Fruit fly (Drosophila melanogaster): ENCODE data around the gene Ubc7.

DNA sequence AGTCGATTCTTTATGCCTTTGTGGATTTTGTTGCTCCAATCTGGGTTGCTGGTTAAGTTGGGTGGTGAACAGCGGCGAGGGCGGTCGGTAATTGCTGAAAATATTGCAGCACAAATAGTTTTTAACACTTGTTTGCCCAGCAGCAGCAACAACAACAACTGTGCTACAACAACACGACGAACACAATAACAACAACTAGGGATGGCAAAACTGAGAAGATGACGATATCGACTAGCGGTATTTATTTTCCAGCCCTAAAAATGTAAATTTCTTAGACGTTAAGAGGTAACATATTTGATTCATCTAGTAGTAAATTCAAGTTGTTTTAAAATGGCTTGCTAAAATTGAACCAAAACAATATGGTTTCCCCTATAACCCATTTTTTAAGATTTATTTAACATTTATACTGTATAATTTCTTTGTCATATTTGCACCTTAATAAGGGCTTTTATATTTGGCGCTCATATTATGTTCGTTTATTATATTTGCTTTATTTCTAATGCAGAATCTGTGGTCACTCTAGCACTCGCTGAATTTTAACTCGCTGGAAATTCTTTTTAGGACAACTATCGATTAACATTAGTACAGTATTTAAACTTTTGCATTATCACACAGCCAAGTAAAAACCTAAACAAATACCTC lies 5.0 kb downstream of the Ubc7 start:
- no peak for TF ChIP-seq CG8478 (optimal IDR thresholded peaks at IDR 0.05)
- TF ChIP-seq CTCF (optimal IDR thresholded peaks at IDR 0.05): no peak
